Worm (Caenorhabditis elegans) whole organism, L2 larva: ENCODE results near the gene srr-6.

ENCODE experiments used
- F13H6.1 ChIP-seq: sonication (generic microtip); optimal IDR thresholded peaks from 2 replicates; lab custom pipeline; 2016; ENCODE audit warnings: missing genetic modification characterization, missing compliant biosample characterization
- Y55F3AM.14 ChIP-seq: fragments of 200-800 bp; sonication (Bioruptor generic); optimal IDR thresholded peaks from 2 replicates; lab custom pipeline; 2018; ENCODE audit warnings: mild to moderate bottlenecking, missing genetic modification characterization, missing compliant biosample characterization
- aly-2 ChIP-seq: fragments of 150-350 bp; optimal IDR thresholded peaks from 2 replicates; lab custom pipeline; 2014; ENCODE audit warnings: missing biosample characterization, missing genetic modification characterization
- blmp-1 ChIP-seq: sonication (generic microtip); optimal IDR thresholded peaks from 2 replicates; lab custom pipeline; 2017; ENCODE audit warnings: missing genetic modification characterization, mild to moderate bottlenecking, missing compliant biosample characterization, antibody characterized with exemption, moderate library complexity; ENCODE audit not compliant: insufficient read depth
- crh-2 ChIP-seq: sonication (generic microtip); optimal IDR thresholded peaks from 2 replicates; lab custom pipeline; 2017; ENCODE audit warnings: missing biosample characterization, missing genetic modification characterization
- dmd-4 ChIP-seq: sonication (generic microtip); optimal IDR thresholded peaks from 2 replicates; lab custom pipeline; 2017; ENCODE audit warnings: missing biosample characterization, missing genetic modification characterization
- egl-27 ChIP-seq: sonication (generic microtip); optimal IDR thresholded peaks from 3 replicates; lab custom pipeline; 2017; ENCODE audit warnings: missing biosample characterization, missing genetic modification reagents, missing genetic modification characterization
- elt-1 ChIP-seq: fragments of 150-350 bp; optimal IDR thresholded peaks from 2 replicates; lab custom pipeline; 2014; ENCODE audit warnings: missing biosample characterization, missing genetic modification characterization
- elt-3 ChIP-seq: sonication (generic microtip); optimal IDR thresholded peaks from 2 replicates; lab custom pipeline; 2017; ENCODE audit warnings: missing biosample characterization, missing genetic modification characterization
- fos-1 ChIP-seq: fragments of 150-350 bp; optimal IDR thresholded peaks from 2 replicates; lab custom pipeline; 2014; ENCODE audit warnings: missing biosample characterization, missing genetic modification characterization
- gmeb-1 ChIP-seq: fragments of 150-350 bp; optimal IDR thresholded peaks from 2 replicates; lab custom pipeline; 2014; ENCODE audit warnings: missing biosample characterization, missing genetic modification characterization
- lin-11 ChIP-seq: fragments of 150-350 bp; sonication (generic microtip); optimal IDR thresholded peaks from 2 replicates; lab custom pipeline; 2014; ENCODE audit warnings: missing biosample characterization, missing genetic modification characterization, inconsistent platforms, mixed read lengths
- lin-13 ChIP-seq: fragments of 150-350 bp; optimal IDR thresholded peaks from 2 replicates; lab custom pipeline; 2014; ENCODE audit warnings: missing biosample characterization, missing genetic modification reagents, missing genetic modification characterization
- lin-39 ChIP-seq: fragments of 150-350 bp; optimal IDR thresholded peaks from 2 replicates; lab custom pipeline; 2014; ENCODE audit warnings: missing biosample characterization, missing genetic modification reagents, missing genetic modification characterization
- lsy-2 ChIP-seq, 2 experiments: fragments of 150-350 bp in 1 of 2; sonication (generic microtip) in 1 of 2; optimal IDR thresholded peaks; 2 replicates each; lab custom pipeline; 2014 to 2017; ENCODE audit warnings: missing biosample characterization in 2 of 2, missing genetic modification characterization in 2 of 2
- mbf-1 ChIP-seq: sonication (generic microtip); optimal IDR thresholded peaks from 2 replicates; lab custom pipeline; 2017; ENCODE audit warnings: missing biosample characterization, missing genetic modification characterization
- mdl-1 ChIP-seq, 2 experiments: fragments of 150-350 bp in 1 of 2; sonication (generic microtip) in 1 of 2; optimal IDR thresholded peaks; 2 replicates each; lab custom pipeline; 2017; ENCODE audit warnings: missing biosample characterization in 2 of 2, missing genetic modification characterization in 2 of 2
- nhr-10 ChIP-seq: sonication (generic microtip); optimal IDR thresholded peaks from 2 replicates; lab custom pipeline; 2017; ENCODE audit warnings: missing biosample characterization, missing genetic modification characterization
- nhr-11 ChIP-seq: fragments of 150-350 bp; optimal IDR thresholded peaks from 2 replicates; lab custom pipeline; 2014; ENCODE audit warnings: missing biosample characterization, missing genetic modification characterization
- nhr-12 ChIP-seq: fragments of 150-350 bp; optimal IDR thresholded peaks from 2 replicates; lab custom pipeline; 2014; ENCODE audit warnings: missing biosample characterization, missing genetic modification characterization
- nhr-129 ChIP-seq: fragments of 150-350 bp; optimal IDR thresholded peaks from 2 replicates; lab custom pipeline; 2014; ENCODE audit warnings: missing biosample characterization, missing genetic modification characterization
- nhr-23 ChIP-seq: fragments of 150-350 bp; optimal IDR thresholded peaks from 2 replicates; lab custom pipeline; 2014; ENCODE audit warnings: missing biosample characterization, missing genetic modification reagents, missing genetic modification characterization
- nhr-25 ChIP-seq: fragments of 150-350 bp; sonication (generic microtip); optimal IDR thresholded peaks from 3 replicates; lab custom pipeline; 2014; ENCODE audit warnings: missing biosample characterization, missing genetic modification characterization
- nhr-6 ChIP-seq: fragments of 150-350 bp; optimal IDR thresholded peaks from 2 replicates; lab custom pipeline; 2014; ENCODE audit warnings: missing biosample characterization, missing genetic modification characterization
- nhr-77 ChIP-seq: fragments of 150-350 bp; optimal IDR thresholded peaks from 2 replicates; lab custom pipeline; 2014; ENCODE audit warnings: missing biosample characterization, missing genetic modification characterization
- sem-4 ChIP-seq: fragments of 150-350 bp; optimal IDR thresholded peaks from 2 replicates; lab custom pipeline; 2014; ENCODE audit warnings: missing biosample characterization, missing genetic modification reagents, missing genetic modification characterization
- skn-1 ChIP-seq: sonication (generic microtip); optimal IDR thresholded peaks from 2 replicates; lab custom pipeline; 2017; ENCODE audit warnings: missing biosample characterization, missing genetic modification characterization
- sma-9 ChIP-seq, 2 experiments: fragments of 150-350 bp in 1 of 2; sonication (generic microtip) in 1 of 2; optimal IDR thresholded peaks; 2 replicates each; lab custom pipeline; 2014 to 2016; ENCODE audit warnings: missing genetic modification characterization in 2 of 2, mild to moderate bottlenecking in 1 of 2, missing biosample characterization in 1 of 2, missing compliant biosample characterization in 1 of 2, missing genetic modification reagents in 1 of 2, moderate library complexity in 1 of 2
- unc-39 ChIP-seq: fragments of 150-350 bp; optimal IDR thresholded peaks from 2 replicates; lab custom pipeline; 2014; ENCODE audit warnings: missing biosample characterization, missing genetic modification characterization
- unc-62 ChIP-seq: fragments of 150-350 bp; optimal IDR thresholded peaks from 2 replicates; lab custom pipeline; 2014; ENCODE audit warnings: missing biosample characterization, missing genetic modification reagents, missing genetic modification characterization
- zag-1 ChIP-seq: fragments of 150-350 bp; optimal IDR thresholded peaks from 2 replicates; lab custom pipeline; 2014; ENCODE audit warnings: missing biosample characterization, missing genetic modification characterization
- ztf-11 ChIP-seq: sonication (generic microtip); optimal IDR thresholded peaks from 2 replicates; lab custom pipeline; 2017; ENCODE audit warnings: missing biosample characterization, missing genetic modification characterization
- ztf-4 ChIP-seq: fragments of 150-350 bp; optimal IDR thresholded peaks from 2 replicates; lab custom pipeline; 2014; ENCODE audit warnings: missing biosample characterization, missing genetic modification characterization

Gene srr-6

ce11 chrV:5030212-5030611 is 17.6 kb downstream of the srr-6 start:
- TF ChIP-seq blmp-1 (tag; lab: Kevin White, UChicago) (no peak), unc-62 (GFP tag; lab: Kevin White, UChicago) (no peak), Y55F3AM.14 (GFP tag; lab: Kevin White, UChicago) (no peak), sem-4 (tag; lab: Kevin White, UChicago) (no peak), crh-2 (tag; lab: Kevin White, UChicago) (peak; percentile 44), fos-1 (tag; lab: Kevin White, UChicago) (peak; percentile 97), elt-3 (tag; lab: Kevin White, UChicago) (no peak), ztf-11 (no peak), skn-1 (no peak), egl-27 (tag; lab: Kevin White, UChicago) (no peak), zag-1 (tag; lab: Kevin White, UChicago) (no peak), aly-2 (no peak), nhr-23 (tag; lab: Kevin White, UChicago) (no peak), lin-11 (tag; lab: Kevin White, UChicago) (no peak), nhr-6 (tag; lab: Kevin White, UChicago) (no peak), lin-13 (no peak), dmd-4 (tag; lab: Kevin White, UChicago) (no peak), F13H6.1 (tag; lab: Kevin White, UChicago) (peak; percentile 13), sma-9 (GFP tag; optimal IDR thresholded peaks at IDR 0.05; lab: Kevin White, UChicago) (peak; percentile 29), sma-9 (tag; optimal IDR thresholded peaks at IDR 0.05; lab: Kevin White, UChicago) (no peak)
- TF ChIP-seq, all 48 proteins: peak for 4

- TF ChIP-seq sma-9 (GFP tag; optimal IDR thresholded peaks at IDR 0.05; lab: Kevin White, UChicago) (no peak), sma-9 (tag; optimal IDR thresholded peaks at IDR 0.05; lab: Kevin White, UChicago) (no peak), elt-1 (tag; lab: Kevin White, UChicago) (no peak)
- TF ChIP-seq, all 48 proteins: peak for 0
Observed at ce11 chrV:5030715-5031114, 18.1 kb downstream of the srr-6 start, which contains the start of gene swt-7. TSS of gene swt-7 (minus strand) at chrV:5030815.

ce11 chrV:5031764-5032163 is 19.2 kb downstream of the srr-6 start:
- TF ChIP-seq lsy-2 (tag; optimal IDR thresholded peaks at IDR 0.05; lab: Kevin White, UChicago): no peak
- TF ChIP-seq nhr-10 (tag; lab: Kevin White, UChicago): no peak
- TF ChIP-seq skn-1: no peak
- no peak for TF ChIP-seq lin-39 (tag; lab: Kevin White, UChicago)
- TF ChIP-seq elt-3 (tag; lab: Kevin White, UChicago): no peak
- TF ChIP-seq sem-4 (tag; lab: Kevin White, UChicago): no peak
- no peak for TF ChIP-seq lin-11 (tag; lab: Kevin White, UChicago)
- TF ChIP-seq nhr-11 (tag; lab: Kevin White, UChicago): no peak
- no peak for TF ChIP-seq nhr-6 (tag; lab: Kevin White, UChicago)
- no peak for TF ChIP-seq gmeb-1 (tag; lab: Kevin White, UChicago)
- no peak for TF ChIP-seq nhr-23 (tag; lab: Kevin White, UChicago)
- TF ChIP-seq nhr-12 (tag; lab: Kevin White, UChicago): no peak
- TF ChIP-seq crh-2 (tag; lab: Kevin White, UChicago): no peak
- TF ChIP-seq, all 48 proteins: peak for 0

ce11 chrV:5032176-5032575 is 19.6 kb downstream of the srr-6 start:
- TF ChIP-seq mbf-1 (tag; lab: Kevin White, UChicago): no peak
- TF ChIP-seq nhr-11 (tag; lab: Kevin White, UChicago): no peak
- TF ChIP-seq unc-39 (tag; lab: Kevin White, UChicago): no peak
- no peak for TF ChIP-seq nhr-10 (tag; lab: Kevin White, UChicago)
- TF ChIP-seq egl-27 (tag; lab: Kevin White, UChicago): no peak
- TF ChIP-seq ztf-4 (tag; lab: Kevin White, UChicago): no peak
- TF ChIP-seq nhr-25: no peak
- TF ChIP-seq lin-39 (tag; lab: Kevin White, UChicago): no peak
- TF ChIP-seq F13H6.1 (tag; lab: Kevin White, UChicago): peak; percentile 15
- TF ChIP-seq sma-9 (GFP tag; optimal IDR thresholded peaks at IDR 0.05; lab: Kevin White, UChicago): peak; percentile 66
- no peak for TF ChIP-seq sma-9 (tag; optimal IDR thresholded peaks at IDR 0.05; lab: Kevin White, UChicago)
- peak; percentile 72 for TF ChIP-seq nhr-129
- peak; percentile 24 for TF ChIP-seq fos-1 (tag; lab: Kevin White, UChicago)
- peak; percentile 13 for TF ChIP-seq crh-2 (tag; lab: Kevin White, UChicago)
- TF ChIP-seq nhr-77: no peak
- TF ChIP-seq mdl-1 (tag; optimal IDR thresholded peaks at IDR 0.05; lab: Kevin White, UChicago): peak; percentile 53 to 62
